Fruit fly (Drosophila melanogaster) whole organism, prepupa: ENCODE measurements around the gene Acp76A.

ENCODE experiments used
- Blimp-1 ChIP-seq: fragments of 200-800 bp; sonication (Bioruptor generic); optimal IDR thresholded peaks from 3 replicates; lab custom pipeline; 2017; ENCODE audit warnings: missing biosample characterization, missing genetic modification characterization, mild to moderate bottlenecking, moderate library complexity, missing genetic modification reagents
- CG10669 ChIP-seq: fragments of 200-800 bp; sonication (Bioruptor generic); optimal IDR thresholded peaks from 3 replicates; lab custom pipeline; 2018; ENCODE audit warnings: missing biosample characterization, mild to moderate bottlenecking, missing genetic modification characterization, moderate library complexity
- CG11294 ChIP-seq: fragments of 200-800 bp; sonication (Bioruptor generic); IDR thresholded peaks from 2 replicates; pipeline ENCODE4 v1.3.6; 2022; ENCODE audit warnings: missing biosample characterization, missing genetic modification characterization
- CG11762 ChIP-seq: fragments of 200-800 bp; sonication (Bioruptor generic); optimal IDR thresholded peaks from 3 replicates; lab custom pipeline; 2016; ENCODE audit warnings: missing biosample characterization, missing genetic modification characterization; ENCODE audit not compliant: insufficient read depth
- CG11902 ChIP-seq: fragments of 200-800 bp; sonication (Bioruptor generic); optimal IDR thresholded peaks from 3 replicates; lab custom pipeline; 2016; ENCODE audit warnings: missing biosample characterization, missing genetic modification characterization
- CG15336 ChIP-seq: fragments of 200-800 bp; sonication (Bioruptor generic); IDR thresholded peaks from 2 replicates; pipeline ENCODE4 v1.3.6; 2022; ENCODE audit warnings: missing biosample characterization, missing genetic modification characterization
- CG1621 ChIP-seq: fragments of 200-800 bp; sonication (Bioruptor generic); optimal IDR thresholded peaks from 3 replicates; lab custom pipeline; 2018; ENCODE audit warnings: missing biosample characterization, mild to moderate bottlenecking, missing genetic modification characterization
- CG31627 ChIP-seq: fragments of 200-800 bp; sonication (Bioruptor generic); optimal IDR thresholded peaks from 3 replicates; lab custom pipeline; 2016; ENCODE audit warnings: missing biosample characterization, missing genetic modification characterization
- CG32006 ChIP-seq: fragments of 200-800 bp; sonication (Bioruptor generic); optimal IDR thresholded peaks from 3 replicates; lab custom pipeline; 2017; ENCODE audit warnings: missing biosample characterization, mild to moderate bottlenecking, missing genetic modification characterization
- CG34406 ChIP-seq: fragments of 200-800 bp; sonication (Bioruptor generic); optimal IDR thresholded peaks from 3 replicates; lab custom pipeline; 2016; ENCODE audit warnings: missing biosample characterization, missing genetic modification characterization
- CG4318 ChIP-seq: fragments of 200-800 bp; sonication (Bioruptor generic); optimal IDR thresholded peaks from 3 replicates; lab custom pipeline; 2017; ENCODE audit warnings: missing biosample characterization, mild to moderate bottlenecking, missing genetic modification characterization
- CG6163 ChIP-seq: fragments of 200-800 bp; sonication (Bioruptor generic); IDR thresholded peaks from 3 replicates; pipeline ENCODE4 v1.3.6; 2022; ENCODE audit warnings: missing biosample characterization, missing genetic modification characterization
- CG6276 ChIP-seq: fragments of 200-800 bp; sonication (Bioruptor generic); optimal IDR thresholded peaks from 2 replicates; lab custom pipeline; 2017; ENCODE audit warnings: missing biosample characterization, mild to moderate bottlenecking, missing genetic modification characterization
- CG6792 ChIP-seq: fragments of 200-800 bp; sonication (Bioruptor generic); optimal IDR thresholded peaks from 3 replicates; lab custom pipeline; 2016; ENCODE audit warnings: missing biosample characterization, missing genetic modification characterization
- CG6808 ChIP-seq: fragments of 200-800 bp; sonication (Bioruptor generic); optimal IDR thresholded peaks from 3 replicates; lab custom pipeline; 2017; ENCODE audit warnings: missing biosample characterization, missing genetic modification characterization, mild to moderate bottlenecking, moderate library complexity, missing genetic modification reagents
- CG6854 ChIP-seq: fragments of 200-800 bp; sonication (Bioruptor generic); optimal IDR thresholded peaks from 2 replicates; lab custom pipeline; 2017; ENCODE audit warnings: missing biosample characterization, mild to moderate bottlenecking, missing genetic modification characterization
- CG7368 ChIP-seq: fragments of 200-800 bp; sonication (Bioruptor generic); optimal IDR thresholded peaks from 3 replicates; lab custom pipeline; 2016; ENCODE audit warnings: missing biosample characterization, missing genetic modification characterization
- CG8119 ChIP-seq: fragments of 200-800 bp; sonication (Bioruptor generic); IDR thresholded peaks from 3 replicates; pipeline ENCODE4 v1.3.6; 2022; ENCODE audit warnings: missing biosample characterization, missing genetic modification characterization
- CG8632 ChIP-seq: fragments of 200-800 bp; sonication (Bioruptor generic); optimal IDR thresholded peaks from 3 replicates; lab custom pipeline; 2016; ENCODE audit warnings: missing biosample characterization, missing genetic modification characterization
- CG9139 ChIP-seq: fragments of 200-800 bp; sonication (Bioruptor generic); optimal IDR thresholded peaks from 3 replicates; lab custom pipeline; 2017; ENCODE audit warnings: missing biosample characterization, mild to moderate bottlenecking, missing genetic modification characterization
- Eip75B ChIP-seq: fragments of 200-800 bp; sonication (Bioruptor generic); optimal IDR thresholded peaks from 3 replicates; lab custom pipeline; 2016; ENCODE audit warnings: missing biosample characterization, missing genetic modification characterization
- Ets21C ChIP-seq: fragments of 200-800 bp; sonication (Bioruptor generic); optimal IDR thresholded peaks from 3 replicates; lab custom pipeline; 2016; ENCODE audit warnings: missing biosample characterization, missing genetic modification characterization
- Ets96B ChIP-seq: fragments of 200-800 bp; optimal IDR thresholded peaks from 2 replicates; lab custom pipeline; 2019; ENCODE audit warnings: missing biosample characterization, mild to moderate bottlenecking, missing genetic modification characterization, moderate library complexity
- Gug ChIP-seq: fragments of 200-800 bp; sonication (Bioruptor generic); IDR thresholded peaks from 2 replicates; pipeline ENCODE4 v1.3.6; 2022; ENCODE audit warnings: missing biosample characterization, missing genetic modification characterization
- Hr38 ChIP-seq: sonication (Bioruptor generic); optimal IDR thresholded peaks from 2 replicates; lab custom pipeline; 2016; ENCODE audit warnings: missing biosample characterization, missing genetic modification characterization
- Hr39 ChIP-seq: fragments of 200-800 bp; sonication (Bioruptor generic); optimal IDR thresholded peaks from 2 replicates; lab custom pipeline; 2016; ENCODE audit warnings: missing biosample characterization, missing genetic modification characterization
- Hr4 ChIP-seq: fragments of 200-800 bp; sonication (Bioruptor generic); optimal IDR thresholded peaks from 3 replicates; lab custom pipeline; 2016; ENCODE audit warnings: missing biosample characterization, missing genetic modification characterization
- Lpt ChIP-seq: fragments of 200-800 bp; sonication (Bioruptor generic); optimal IDR thresholded peaks from 3 replicates; lab custom pipeline; 2016; ENCODE audit warnings: missing biosample characterization, missing genetic modification characterization
- Met ChIP-seq: fragments of 200-800 bp; sonication (Bioruptor generic); optimal IDR thresholded peaks from 3 replicates; lab custom pipeline; 2016; ENCODE audit warnings: missing biosample characterization, missing genetic modification characterization
- OdsH ChIP-seq: fragments of 200-800 bp; sonication (Bioruptor generic); optimal IDR thresholded peaks from 3 replicates; lab custom pipeline; 2016; ENCODE audit warnings: missing biosample characterization, missing genetic modification characterization
- Smox ChIP-seq: fragments of 200-800 bp; sonication (Bioruptor generic); optimal IDR thresholded peaks from 3 replicates; lab custom pipeline; 2016; ENCODE audit warnings: missing biosample characterization, missing genetic modification characterization
- Sox15 ChIP-seq: fragments of 200-800 bp; sonication (Bioruptor generic); optimal IDR thresholded peaks from 3 replicates; lab custom pipeline; 2016; ENCODE audit warnings: missing biosample characterization, missing genetic modification characterization
- achi ChIP-seq: fragments of 200-800 bp; sonication (Bioruptor generic); optimal IDR thresholded peaks from 3 replicates; lab custom pipeline; 2016; ENCODE audit warnings: missing biosample characterization, missing genetic modification characterization
- dac ChIP-seq: fragments of 200-800 bp; sonication (Bioruptor generic); optimal IDR thresholded peaks from 2 replicates; lab custom pipeline; 2017; ENCODE audit warnings: missing biosample characterization, mild to moderate bottlenecking, missing genetic modification characterization
- dsx ChIP-seq: fragments of 200-800 bp; optimal IDR thresholded peaks from 3 replicates; lab custom pipeline; 2019; ENCODE audit warnings: missing biosample characterization, mild to moderate bottlenecking, missing genetic modification characterization, moderate library complexity; ENCODE audit not compliant: poor library complexity, severe bottlenecking
- eg ChIP-seq: fragments of 200-800 bp; sonication (Bioruptor generic); IDR thresholded peaks from 3 replicates; pipeline ENCODE4 v1.3.6; 2022; ENCODE audit warnings: missing biosample characterization, missing genetic modification characterization
- esn ChIP-seq: fragments of 200-800 bp; sonication (Bioruptor generic); optimal IDR thresholded peaks from 2 replicates; lab custom pipeline; 2016; ENCODE audit warnings: missing biosample characterization, mild to moderate bottlenecking, missing genetic modification characterization, moderate library complexity
- fd59A ChIP-seq: fragments of 200-800 bp; sonication (Bioruptor generic); optimal IDR thresholded peaks from 2 replicates; lab custom pipeline; 2017; ENCODE audit warnings: missing biosample characterization, mild to moderate bottlenecking, missing genetic modification characterization, missing genetic modification reagents
- fd85E ChIP-seq: fragments of 200-800 bp; sonication (Bioruptor generic); optimal IDR thresholded peaks from 3 replicates; lab custom pipeline; 2016; ENCODE audit warnings: missing biosample characterization, missing genetic modification characterization
- fkh ChIP-seq: fragments of 200-800 bp; sonication (Bioruptor generic); optimal IDR thresholded peaks from 3 replicates; lab custom pipeline; 2017; ENCODE audit warnings: missing biosample characterization, mild to moderate bottlenecking, missing genetic modification characterization, moderate library complexity
- pdm3 ChIP-seq: fragments of 200-800 bp; sonication (Bioruptor generic); optimal IDR thresholded peaks from 3 replicates; lab custom pipeline; 2016; ENCODE audit warnings: missing biosample characterization, missing genetic modification characterization
- salr ChIP-seq, 2 experiments: fragments of 200-800 bp; sonication (Bioruptor generic); optimal IDR thresholded peaks; 3 replicates each; lab custom pipeline; 2016 to 2018; ENCODE audit warnings: missing biosample characterization in 2 of 2, missing genetic modification characterization in 2 of 2, mild to moderate bottlenecking in 1 of 2
- ss ChIP-seq, 2 experiments: fragments of 200-800 bp; sonication (Bioruptor generic); optimal IDR thresholded peaks; 2 replicates in 1 of 2; 3 replicates in 1 of 2; lab custom pipeline; 2017 to 2018; ENCODE audit warnings: mild to moderate bottlenecking in 2 of 2, missing biosample characterization in 2 of 2, missing genetic modification characterization in 2 of 2, moderate library complexity in 1 of 2
- svp ChIP-seq: fragments of 200-800 bp; sonication (Bioruptor generic); peaks from one replicate; lab custom pipeline; 2016; ENCODE audit warnings: missing biosample characterization, missing genetic modification characterization
- topi ChIP-seq: fragments of 200-800 bp; sonication (Bioruptor generic); optimal IDR thresholded peaks from 3 replicates; lab custom pipeline; 2016; ENCODE audit warnings: missing biosample characterization, missing genetic modification characterization
- vri ChIP-seq: fragments of 200-800 bp; sonication (Bioruptor generic); optimal IDR thresholded peaks from 3 replicates; lab custom pipeline; 2016; ENCODE audit warnings: missing biosample characterization, mild to moderate bottlenecking, missing genetic modification characterization

Acp76A gene

DNA sequence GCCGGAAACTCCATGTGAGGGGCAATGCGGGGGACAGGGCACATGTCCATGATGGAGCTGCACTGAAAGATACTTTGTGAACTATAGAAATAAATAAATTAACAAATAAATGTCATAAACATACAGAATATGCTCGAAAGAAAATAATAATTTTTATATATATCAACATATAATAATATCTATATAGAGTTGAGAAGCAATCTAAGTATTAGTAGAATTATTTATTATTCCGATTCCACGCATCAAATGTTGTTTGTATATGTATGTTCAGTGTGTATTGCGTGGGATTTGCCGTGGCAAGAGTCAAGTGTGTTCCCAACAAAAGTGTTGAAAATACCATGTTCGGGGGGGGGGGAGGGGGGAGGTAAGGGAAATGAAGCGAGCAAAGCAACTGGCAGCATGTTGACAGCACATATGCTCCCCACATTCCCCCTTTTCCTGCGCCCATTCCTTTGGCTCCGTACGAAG, 5.1 kb upstream of the Acp76A start (continued):
- TF ChIP-seq CG31627 (GFP tag; lab: Kevin White, UChicago) (no peak), Eip75B (no peak), CG6792 (peak; percentile 31), CG7368 (GFP tag; lab: Kevin White, UChicago) (peak; percentile 13), CG11902 (no peak), dac (no peak), CG8632 (GFP tag; lab: Kevin White, UChicago) (peak; percentile 18), Ets96B (tag; lab: Kevin White, UChicago) (peak; percentile 58), eg (GFP tag; lab: Robert Waterston, UW) (peak; percentile 38; the same call in 1 of the 3 replicates), vri (GFP tag; lab: Kevin White, UChicago) (no peak), CG11294 (no peak), CG6808 (GFP tag; lab: Kevin White, UChicago) (peak; percentile 33), svp (GFP tag; lab: Kevin White, UChicago) (peak; percentile 50), fkh (no peak), Ets21C (GFP tag; lab: Kevin White, UChicago) (no peak), CG11762 (no peak), CG15336 (GFP tag; lab: Robert Waterston, UW) (peak; percentile 69), Lpt (GFP tag; lab: Kevin White, UChicago) (peak; percentile 4), Smox (GFP tag; lab: Kevin White, UChicago) (no peak), Hr38 (GFP tag; lab: Kevin White, UChicago) (no peak), Hr39 (GFP tag; lab: Kevin White, UChicago) (no peak), CG34406 (peak; percentile 30), salr (GFP tag; optimal IDR thresholded peaks at IDR 0.05; lab: Kevin White, UChicago) (no peak), CG9139 (GFP tag; lab: Kevin White, UChicago) (no peak), Hr4 (peak; percentile 11), fd85E (GFP tag; lab: Kevin White, UChicago) (no peak), dsx (peak; percentile 59), Blimp-1 (GFP tag; lab: Kevin White, UChicago) (no peak), fd59A (GFP tag; lab: Kevin White, UChicago) (peak; percentile 3), Gug (GFP tag; lab: Robert Waterston, UW) (no peak), CG6163 (GFP tag; lab: Robert Waterston, UW) (0 out of 3 replicates have a peak, but pooled peaks have one; percentile 8), CG6276 (GFP tag; lab: Kevin White, UChicago) (no peak), Met (GFP tag; lab: Kevin White, UChicago) (peak; percentile 12), CG8119 (GFP tag; lab: Robert Waterston, UW) (peak; percentile 62; the same call in 2 of the 3 replicates), OdsH (GFP tag; lab: Kevin White, UChicago) (peak; percentile 50), CG4318 (GFP tag; lab: Kevin White, UChicago) (no peak), CG10669 (GFP tag; lab: Kevin White, UChicago) (peak; percentile 17)

DNA sequence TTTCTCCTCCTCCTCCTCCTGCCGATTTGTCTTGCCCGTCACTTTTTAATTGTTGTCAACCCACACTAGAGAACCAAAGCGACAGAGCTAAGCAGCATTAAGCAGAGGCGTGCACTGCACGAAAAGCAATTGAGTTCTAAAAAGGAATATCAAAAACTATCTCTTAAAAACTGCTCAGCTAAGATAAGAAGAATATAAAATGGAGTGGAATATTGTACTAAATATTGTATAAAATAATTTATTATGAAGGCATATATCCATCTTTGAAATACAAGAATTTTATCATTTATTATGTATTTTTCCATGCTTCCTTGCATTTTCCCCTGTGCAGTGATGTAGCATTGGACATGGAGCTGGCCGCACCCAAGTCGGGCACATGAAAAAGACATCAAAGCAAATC, 3.2 kb upstream of the Acp76A start:
- TF ChIP-seq CG10669 (GFP tag; lab: Kevin White, UChicago) (peak; percentile 53), eg (GFP tag; lab: Robert Waterston, UW) (no peak), CG7368 (GFP tag; lab: Kevin White, UChicago) (peak; percentile 5), CG6163 (GFP tag; lab: Robert Waterston, UW) (peak; percentile 58; the same call in 2 of the 3 replicates), fd85E (GFP tag; lab: Kevin White, UChicago) (no peak), CG11762 (peak; percentile 4), CG11294 (no peak), CG11902 (no peak), Hr39 (GFP tag; lab: Kevin White, UChicago) (no peak), Hr38 (GFP tag; lab: Kevin White, UChicago) (no peak), OdsH (GFP tag; lab: Kevin White, UChicago) (peak; percentile 46), CG1621 (tag; lab: Kevin White, UChicago) (peak; percentile 5), fkh (no peak), CG8632 (GFP tag; lab: Kevin White, UChicago) (peak; percentile 57), CG4318 (GFP tag; lab: Kevin White, UChicago) (peak; percentile 25), CG6854 (GFP tag; lab: Kevin White, UChicago) (no peak), CG34406 (peak; percentile 45), CG6792 (peak; percentile 33), ss (GFP tag; optimal IDR thresholded peaks at IDR 0.05; lab: Kevin White, UChicago) (peak; percentile 23 to 55), Eip75B (no peak), Lpt (GFP tag; lab: Kevin White, UChicago) (no peak), Sox15 (GFP tag; lab: Kevin White, UChicago) (peak; percentile 9), CG8119 (GFP tag; lab: Robert Waterston, UW) (peak; percentile 59), topi (GFP tag; lab: Kevin White, UChicago) (peak; percentile 21), esn (GFP tag; lab: Kevin White, UChicago) (peak; percentile 50), CG32006 (GFP tag; lab: Kevin White, UChicago) (peak; percentile 61), achi (peak; percentile 54), Gug (GFP tag; lab: Robert Waterston, UW) (no peak), fd59A (GFP tag; lab: Kevin White, UChicago) (peak; percentile 9), CG6808 (GFP tag; lab: Kevin White, UChicago) (peak; percentile 47), Hr4 (peak; percentile 24), pdm3 (GFP tag; lab: Kevin White, UChicago) (peak; percentile 50)
